Worm (Caenorhabditis elegans) whole organism, L4/young adult: ENCODE measurements around the gene K09H11.6.

ENCODE experiments used
- W03F9.2 ChIP-seq: fragments of 150-350 bp; optimal IDR thresholded peaks from 2 replicates; lab custom pipeline; 2014; ENCODE audit warnings: missing biosample characterization, missing genetic modification characterization
- dao-5 ChIP-seq: sonication (generic microtip); optimal IDR thresholded peaks from 2 replicates; lab custom pipeline; 2016; ENCODE audit warnings: missing genotype, missing genetic modification characterization, moderate library complexity, missing compliant biosample characterization
- him-1 ChIP-seq: sonication (generic microtip); optimal IDR thresholded peaks from 2 replicates; lab custom pipeline; 2016; ENCODE audit warnings: missing genotype, missing genetic modification reagents, missing genetic modification characterization, missing compliant biosample characterization

DNA sequence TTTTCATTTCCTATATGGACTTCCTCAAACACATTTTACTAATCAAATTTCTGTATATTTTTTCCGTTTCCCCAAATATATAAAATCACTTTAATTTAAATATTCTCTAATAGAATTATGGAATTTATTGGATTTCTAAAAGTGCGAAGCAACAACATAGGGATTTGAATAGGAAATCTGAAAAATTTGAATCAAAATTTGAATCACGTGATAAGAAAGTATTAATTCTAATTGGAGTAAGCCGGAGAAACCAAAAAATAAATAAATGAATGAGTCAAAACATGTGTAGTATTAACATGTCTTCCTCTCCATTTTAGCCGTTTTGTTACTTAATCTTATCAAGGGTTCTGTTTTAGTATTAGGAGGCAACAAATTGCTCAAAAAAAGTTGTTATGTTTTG lies 5.3 kb upstream of the K09H11.6 start:
- no peak for TF ChIP-seq him-1 (tag; lab: Kevin White, UChicago)
- no peak for TF ChIP-seq W03F9.2 (tag; lab: Kevin White, UChicago)
- no peak for TF ChIP-seq dao-5 (tag; lab: Kevin White, UChicago)
